Worm (Caenorhabditis elegans) whole organism, L4 larva: Measurements from ENCODE around the gene C50D2.1.

ENCODE experiments used
- daf-19 ChIP-seq: fragments of 200-800 bp; sonication (Bioruptor generic); conservative IDR thresholded peaks from 2 replicates; pipeline ENCODE4 v1.3.6; 2022; ENCODE audit warnings: missing genetic modification characterization, missing compliant biosample characterization
- fkh-10 ChIP-seq: fragments of 150-350 bp; optimal IDR thresholded peaks from 2 replicates; lab custom pipeline; 2014; ENCODE audit warnings: missing biosample characterization, missing genetic modification reagents, missing genetic modification characterization
- nhr-41 ChIP-seq: fragments of 200-800 bp; sonication (Bioruptor generic); IDR thresholded peaks from 2 replicates; pipeline ENCODE4 v1.3.6; 2022; ENCODE audit warnings: missing genetic modification reagents, missing genetic modification characterization, missing compliant biosample characterization
- nhr-48 ChIP-seq: sonication (generic microtip); optimal IDR thresholded peaks from 2 replicates; lab custom pipeline; 2016; ENCODE audit warnings: mild to moderate bottlenecking, missing genetic modification characterization, missing compliant biosample characterization
- nhr-77 ChIP-seq: fragments of 150-350 bp; optimal IDR thresholded peaks from 2 replicates; lab custom pipeline; 2014; ENCODE audit warnings: missing biosample characterization, missing genetic modification characterization
- skn-1 ChIP-seq: fragments of 150-350 bp; optimal IDR thresholded peaks from 2 replicates; lab custom pipeline; 2014; ENCODE audit warnings: missing biosample characterization, missing genetic modification characterization
- snpc-4 ChIP-seq: fragments of 150-350 bp; optimal IDR thresholded peaks from 2 replicates; lab custom pipeline; 2014; ENCODE audit warnings: missing biosample characterization, missing genetic modification characterization

DNA sequence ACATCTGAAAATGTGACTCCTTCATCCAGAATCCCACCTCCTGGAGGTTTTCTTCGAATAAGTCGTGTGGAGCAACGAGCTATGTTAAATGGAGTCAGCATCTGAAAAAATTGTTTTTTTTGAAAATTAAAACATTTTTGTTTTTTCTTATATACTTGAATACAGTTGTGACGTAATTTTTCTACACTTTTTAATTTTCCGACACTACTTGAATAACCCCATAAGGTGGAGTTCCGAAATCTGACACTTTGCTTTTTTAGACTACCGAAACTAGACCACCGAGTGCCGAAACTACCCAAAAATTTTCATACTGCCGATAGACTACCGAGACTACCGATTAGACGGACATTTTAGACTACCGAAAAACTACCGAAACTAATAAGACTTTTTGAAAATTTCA is 19.9 kb upstream of the C50D2.1 start, which contains the start of gene mcat-1:
- TF ChIP-seq nhr-77 (no peak), nhr-41 (GFP tag; lab: Robert Waterston, UW) (no peak), nhr-48 (tag; lab: Kevin White, UChicago) (no peak), snpc-4 (no peak), skn-1 (tag; lab: Kevin White, UChicago) (no peak), fkh-10 (GFP tag; lab: Kevin White, UChicago) (no peak), daf-19 (GFP tag; lab: Robert Waterston, UW) (no peak)
